Worm (Caenorhabditis elegans): ENCODE results near the gene srh-174.

ce11 chrV:17177967-17178366 is 590 bp upstream of the srh-174 start, which contains the start of gene srsx-1:
- TF ChIP-seq nfya-1 (tag; optimal IDR thresholded peaks at IDR 0.05) (no peak), fax-1 (tag; optimal IDR thresholded peaks at IDR 0.05) (no peak), fkh-10 (GFP tag; optimal IDR thresholded peaks at IDR 0.05) (no peak), che-1 (tag; optimal IDR thresholded peaks at IDR 0.05) (no peak), pha-4 (tag; optimal IDR thresholded peaks at IDR 0.05) (no peak)

All from whole organism, late embryonic.